Worm (Caenorhabditis elegans) whole organism, mixed stage, embryonic: ENCODE results near the gene lgc-29.

Source experiments
- M03D4.4 ChIP-seq: sonication (generic microtip); optimal IDR thresholded peaks from 2 replicates; lab custom pipeline; 2017; ENCODE audit warnings: mild to moderate bottlenecking, missing genetic modification characterization, missing compliant biosample characterization
- blmp-1 ChIP-seq: fragments of 150-350 bp; optimal IDR thresholded peaks from 2 replicates; lab custom pipeline; 2014; ENCODE audit warnings: missing biosample characterization, missing genetic modification characterization
- ceh-39 ChIP-seq: fragments of 150-350 bp; optimal IDR thresholded peaks from 2 replicates; lab custom pipeline; 2014; ENCODE audit warnings: missing biosample characterization, missing genetic modification characterization
- ceh-43 ChIP-seq: fragments of 200-800 bp; sonication (Bioruptor generic); optimal IDR thresholded peaks from 2 replicates; lab custom pipeline; 2018; ENCODE audit warnings: mild to moderate bottlenecking, missing genetic modification characterization, moderate library complexity, missing compliant biosample characterization
- ces-1 ChIP-seq: fragments of 150-350 bp; optimal IDR thresholded peaks from 2 replicates; lab custom pipeline; 2014; ENCODE audit warnings: missing biosample characterization, missing genetic modification reagents, missing genetic modification characterization
- cnd-1 ChIP-seq: fragments of 200-800 bp; sonication (Bioruptor generic); optimal IDR thresholded peaks from 2 replicates; lab custom pipeline; 2018; ENCODE audit warnings: mild to moderate bottlenecking, missing genetic modification characterization, missing compliant biosample characterization
- elt-1 ChIP-seq: sonication (generic microtip); optimal IDR thresholded peaks from 2 replicates; lab custom pipeline; 2017; ENCODE audit warnings: missing genetic modification characterization, mild to moderate bottlenecking, missing compliant biosample characterization, antibody characterized with exemption, moderate library complexity, borderline replicate concordance; ENCODE audit not compliant: insufficient read depth
- elt-3 ChIP-seq: fragments of 150-350 bp; optimal IDR thresholded peaks from 2 replicates; lab custom pipeline; 2014; ENCODE audit warnings: missing biosample characterization, missing genetic modification characterization
- flh-1 ChIP-seq: fragments of 200-800 bp; sonication (Bioruptor generic); optimal IDR thresholded peaks from 2 replicates; lab custom pipeline; 2018; ENCODE audit warnings: mild to moderate bottlenecking, missing genetic modification characterization, moderate library complexity, missing compliant biosample characterization
- ham-2 ChIP-seq: fragments of 200-800 bp; sonication (Bioruptor generic); optimal IDR thresholded peaks from 2 replicates; lab custom pipeline; 2018; ENCODE audit warnings: mild to moderate bottlenecking, missing genetic modification characterization, missing compliant biosample characterization
- hlh-1 ChIP-seq: fragments of 150-350 bp; optimal IDR thresholded peaks from 2 replicates; lab custom pipeline; 2014; ENCODE audit warnings: missing biosample characterization, missing genetic modification reagents, missing genetic modification characterization
- lin-13 ChIP-seq: fragments of 150-350 bp; optimal IDR thresholded peaks from 2 replicates; lab custom pipeline; 2014; ENCODE audit warnings: missing biosample characterization, missing genetic modification characterization
- lin-32 ChIP-seq: fragments of 200-800 bp; sonication (Bioruptor generic); optimal IDR thresholded peaks from 2 replicates; lab custom pipeline; 2018; ENCODE audit warnings: mild to moderate bottlenecking, missing genetic modification characterization, missing compliant biosample characterization
- lsy-2 ChIP-seq: fragments of 150-350 bp; optimal IDR thresholded peaks from 2 replicates; lab custom pipeline; 2014; ENCODE audit warnings: missing biosample characterization, missing genetic modification characterization
- mab-5 ChIP-seq: fragments of 150-350 bp; optimal IDR thresholded peaks from 2 replicates; lab custom pipeline; 2014; ENCODE audit warnings: missing biosample characterization, missing genetic modification characterization
- mep-1 ChIP-seq: fragments of 150-350 bp; optimal IDR thresholded peaks from 2 replicates; lab custom pipeline; 2017; ENCODE audit warnings: missing biosample characterization, missing genetic modification reagents, missing genetic modification characterization, inconsistent platforms
- nhr-12 ChIP-seq: fragments of 150-350 bp; optimal IDR thresholded peaks from 2 replicates; lab custom pipeline; 2014; ENCODE audit warnings: missing biosample characterization, missing genetic modification characterization
- nhr-2 ChIP-seq: fragments of 150-350 bp; optimal IDR thresholded peaks from 2 replicates; lab custom pipeline; 2014; ENCODE audit warnings: missing biosample characterization, missing genetic modification characterization
- nhr-237 ChIP-seq: fragments of 150-350 bp; optimal IDR thresholded peaks from 2 replicates; lab custom pipeline; 2014; ENCODE audit warnings: missing biosample characterization, missing genetic modification characterization
- nhr-28 ChIP-seq: fragments of 150-350 bp; optimal IDR thresholded peaks from 2 replicates; lab custom pipeline; 2014; ENCODE audit warnings: missing biosample characterization, missing genetic modification characterization
- nhr-76 ChIP-seq: sonication (generic microtip); optimal IDR thresholded peaks from 2 replicates; lab custom pipeline; 2017; ENCODE audit warnings: missing biosample characterization, missing genetic modification characterization
- pha-4 ChIP-seq: fragments of 150-350 bp; optimal IDR thresholded peaks from 2 replicates; lab custom pipeline; 2018; ENCODE audit warnings: missing biosample characterization, missing genetic modification reagents, missing genetic modification characterization
- sem-2 ChIP-seq: fragments of 200-800 bp; sonication (Bioruptor generic); optimal IDR thresholded peaks from 2 replicates; lab custom pipeline; 2018; ENCODE audit warnings: mild to moderate bottlenecking, missing genetic modification characterization, missing compliant biosample characterization
- snpc-4 ChIP-seq: fragments of 150-350 bp; optimal IDR thresholded peaks from 2 replicates; lab custom pipeline; 2014; ENCODE audit warnings: missing biosample characterization, missing genetic modification characterization
- sptf-1 ChIP-seq: sonication (generic microtip); optimal IDR thresholded peaks from 2 replicates; lab custom pipeline; 2017; ENCODE audit warnings: mild to moderate bottlenecking, missing genetic modification characterization, moderate library complexity, missing compliant biosample characterization
- tbx-8 ChIP-seq: fragments of 200-800 bp; sonication (Bioruptor generic); optimal IDR thresholded peaks from 2 replicates; lab custom pipeline; 2018; ENCODE audit warnings: mild to moderate bottlenecking, missing genetic modification characterization, moderate library complexity, missing compliant biosample characterization
- unc-120 ChIP-seq: sonication (generic microtip); optimal IDR thresholded peaks from 2 replicates; lab custom pipeline; 2017; ENCODE audit warnings: missing genetic modification characterization, missing compliant biosample characterization; ENCODE audit not compliant: poor library complexity, severe bottlenecking
- unc-39 ChIP-seq: fragments of 150-350 bp; optimal IDR thresholded peaks from 2 replicates; lab custom pipeline; 2014; ENCODE audit warnings: missing biosample characterization, missing genetic modification characterization
- unc-62 ChIP-seq: fragments of 150-350 bp; optimal IDR thresholded peaks from 2 replicates; lab custom pipeline; 2014; ENCODE audit warnings: missing biosample characterization, missing genetic modification reagents, missing genetic modification characterization
- zip-8 ChIP-seq: fragments of 150-350 bp; optimal IDR thresholded peaks from 2 replicates; lab custom pipeline; 2014; ENCODE audit warnings: missing biosample characterization, missing genetic modification characterization
- ztf-11 ChIP-seq: fragments of 150-350 bp; optimal IDR thresholded peaks from 2 replicates; lab custom pipeline; 2014; ENCODE audit warnings: missing biosample characterization, missing genetic modification characterization

The lgc-29 gene

ce11 chrV:4125552-4126084, 13.2 kb upstream of the lgc-29 start, which contains the start of gene T05B4.12:
Gene T05B4.12, minus strand, starts transcription at chrV:4126034.
- TF ChIP-seq mep-1: no peak
- no peak for TF ChIP-seq hlh-1 (tag; lab: Kevin White, UChicago)
- no peak for TF ChIP-seq unc-62 (GFP tag; lab: Kevin White, UChicago)
- no peak for TF ChIP-seq ceh-39 (tag; lab: Kevin White, UChicago)
- TF ChIP-seq nhr-76 (tag; lab: Kevin White, UChicago): no peak
- TF ChIP-seq ztf-11: no peak
- TF ChIP-seq lin-32 (GFP tag; lab: Kevin White, UChicago): no peak
- no peak for TF ChIP-seq M03D4.4 (tag; lab: Kevin White, UChicago)
- no peak for TF ChIP-seq unc-39 (tag; lab: Kevin White, UChicago)
- TF ChIP-seq mab-5 (tag; lab: Kevin White, UChicago): no peak

DNA sequence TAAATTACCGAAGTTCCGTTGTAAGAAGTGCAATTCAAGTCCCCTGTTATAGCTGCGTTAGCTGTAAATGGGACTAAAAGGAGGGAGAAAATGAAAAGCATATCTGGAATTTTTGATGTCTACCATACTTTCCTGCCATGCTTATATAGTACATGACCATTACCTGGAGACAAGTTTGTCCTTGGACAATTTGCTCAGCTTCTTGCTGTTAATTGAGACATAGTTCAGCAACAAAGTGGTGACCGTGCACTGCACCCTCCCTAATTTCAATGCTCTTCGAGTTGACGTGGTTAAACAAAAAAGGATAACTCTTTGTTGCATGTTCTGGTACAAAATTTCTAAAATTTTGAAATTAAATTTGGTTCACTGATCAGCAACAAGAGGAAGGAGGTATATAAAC, 11.4 kb upstream of the lgc-29 start, which contains the start of gene T05B4.13:
TSS of gene T05B4.13 (minus strand) at position 101 of the 400 bp plus-strand sequence.
- TF ChIP-seq pha-4 (tag; lab: Kevin White, UChicago) (no peak), nhr-76 (tag; lab: Kevin White, UChicago) (no peak), blmp-1 (no peak), nhr-237 (tag; lab: Kevin White, UChicago) (no peak), hlh-1 (tag; lab: Kevin White, UChicago) (no peak), unc-39 (tag; lab: Kevin White, UChicago) (no peak), sptf-1 (tag; lab: Kevin White, UChicago) (no peak), flh-1 (GFP tag; lab: Kevin White, UChicago) (no peak), elt-1 (tag; lab: Kevin White, UChicago) (no peak), nhr-2 (tag; lab: Kevin White, UChicago) (no peak), lin-13 (tag; lab: Kevin White, UChicago) (no peak), unc-62 (GFP tag; lab: Kevin White, UChicago) (no peak), tbx-8 (GFP tag; lab: Kevin White, UChicago) (no peak), mab-5 (tag; lab: Kevin White, UChicago) (no peak), ceh-39 (tag; lab: Kevin White, UChicago) (no peak), ztf-11 (no peak), ces-1 (no peak), zip-8 (tag; lab: Kevin White, UChicago) (no peak), snpc-4 (tag; lab: Kevin White, UChicago) (no peak)

ce11 chrV:4129604-4130003, 9.2 kb upstream of the lgc-29 start, which contains the start of gene phat-4:
Gene phat-4, plus strand, starts transcription at chrV:4129904.
- no peak for TF ChIP-seq lsy-2 (tag; lab: Kevin White, UChicago)
- no peak for TF ChIP-seq elt-1 (tag; lab: Kevin White, UChicago)
- no peak for TF ChIP-seq unc-120 (tag; lab: Kevin White, UChicago)
- no peak for TF ChIP-seq unc-62 (GFP tag; lab: Kevin White, UChicago)
- TF ChIP-seq nhr-237 (tag; lab: Kevin White, UChicago): no peak
- TF ChIP-seq mab-5 (tag; lab: Kevin White, UChicago): no peak

DNA sequence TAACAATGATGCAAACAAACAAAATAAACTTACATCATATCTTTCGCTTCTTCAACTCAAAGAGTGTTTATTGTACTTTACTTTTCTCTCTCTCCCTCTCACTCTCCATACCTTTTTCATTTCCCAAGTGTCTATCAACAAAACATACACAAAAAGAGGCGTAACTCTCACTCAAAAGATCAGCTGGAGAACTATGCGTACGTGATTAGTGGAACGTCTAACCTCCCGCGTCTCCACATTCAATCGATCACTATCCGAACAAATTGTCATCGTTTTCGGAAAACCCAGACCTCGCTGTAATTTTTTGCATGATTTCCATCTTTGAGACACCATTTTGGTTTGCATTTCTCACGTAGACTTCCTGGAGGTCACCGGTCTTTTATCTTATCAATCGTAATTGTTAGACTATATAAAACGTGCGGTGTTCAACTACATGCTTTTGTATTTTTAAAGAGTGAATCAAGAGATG, 7.3 kb upstream of the lgc-29 start, which contains the start of gene nhr-57:
TSS of gene nhr-57 (plus strand) at position 419 of the 469 bp plus-strand sequence.
- TF ChIP-seq hlh-1 (tag; lab: Kevin White, UChicago) (no peak), unc-62 (GFP tag; lab: Kevin White, UChicago) (peak; percentile 41), unc-120 (tag; lab: Kevin White, UChicago) (no peak), nhr-2 (tag; lab: Kevin White, UChicago) (no peak), elt-3 (peak; percentile 87), cnd-1 (tag; lab: Kevin White, UChicago) (no peak), elt-1 (tag; lab: Kevin White, UChicago) (no peak), nhr-237 (tag; lab: Kevin White, UChicago) (peak; percentile 31), mab-5 (tag; lab: Kevin White, UChicago) (no peak), lin-13 (tag; lab: Kevin White, UChicago) (no peak), sem-2 (GFP tag; lab: Kevin White, UChicago) (no peak), lsy-2 (tag; lab: Kevin White, UChicago) (no peak), M03D4.4 (tag; lab: Kevin White, UChicago) (no peak), snpc-4 (tag; lab: Kevin White, UChicago) (no peak), flh-1 (GFP tag; lab: Kevin White, UChicago) (no peak), ceh-39 (tag; lab: Kevin White, UChicago) (no peak), nhr-12 (no peak), ces-1 (no peak), ztf-11 (no peak), nhr-76 (tag; lab: Kevin White, UChicago) (no peak), ceh-43 (GFP tag; lab: Kevin White, UChicago) (no peak), ham-2 (GFP tag; lab: Kevin White, UChicago) (no peak), mep-1 (no peak), nhr-28 (tag; lab: Kevin White, UChicago) (no peak), unc-39 (tag; lab: Kevin White, UChicago) (no peak), zip-8 (tag; lab: Kevin White, UChicago) (no peak), lin-32 (GFP tag; lab: Kevin White, UChicago) (no peak)
- TF ChIP-seq, all 35 proteins: peak for 3
